Worm (Caenorhabditis elegans): Measurements from ENCODE around the gene tbc-7.
A peak's percentile ranks its signal among the peaks of the same experiment; 100 is the strongest.

The tbc-7 gene

ce11 chrX:5120196-5120595, 13.9 kb upstream of the tbc-7 start:
- no peak for TF ChIP-seq chd-7 (tag; optimal IDR thresholded peaks at IDR 0.05)
- no peak for TF ChIP-seq F10E7.11 (tag; optimal IDR thresholded peaks at IDR 0.05)
- TF ChIP-seq ama-1 (optimal IDR thresholded peaks at IDR 0.05): peak; percentile 33
- TF ChIP-seq ama-1 (GFP tag; optimal IDR thresholded peaks at IDR 0.05): no peak
- TF ChIP-seq attf-5 (GFP tag; optimal IDR thresholded peaks at IDR 0.05): no peak
- no peak for TF ChIP-seq Y53F4B.3 (GFP tag; IDR thresholded peaks at IDR 0.05)
- no peak for TF ChIP-seq ztf-22 (GFP tag; optimal IDR thresholded peaks at IDR 0.05)
- TF ChIP-seq T26A5.8 (tag; optimal IDR thresholded peaks at IDR 0.05): no peak

ce11 chrX:5120807-5121206, 13.3 kb upstream of the tbc-7 start:
- TF ChIP-seq egl-18 (GFP tag; IDR thresholded peaks at IDR 0.05) (no peak), cebp-1 (GFP tag; IDR thresholded peaks at IDR 0.05) (no peak), cebp-1 (tag; optimal IDR thresholded peaks at IDR 0.05) (peak; percentile 52)

- TF ChIP-seq cebp-1 (GFP tag; IDR thresholded peaks at IDR 0.05): no peak
- peak; percentile 6 for TF ChIP-seq cebp-1 (tag; optimal IDR thresholded peaks at IDR 0.05)
- TF ChIP-seq chd-7 (tag; optimal IDR thresholded peaks at IDR 0.05): no peak
- TF ChIP-seq hmg-1.2 (GFP tag; IDR thresholded peaks at IDR 0.05): 0 out of 2 replicates have a peak, but pooled peaks have one; percentile 3
Measured at ce11 chrX:5121789-5122188, 12.3 kb upstream of the tbc-7 start.

ce11 chrX:5122369-5122768, 11.7 kb upstream of the tbc-7 start:
- TF ChIP-seq ama-1 (optimal IDR thresholded peaks at IDR 0.05) (no peak), ama-1 (GFP tag; optimal IDR thresholded peaks at IDR 0.05) (no peak), F52B5.7 (tag; optimal IDR thresholded peaks at IDR 0.05) (no peak), nhr-80 (tag; optimal IDR thresholded peaks at IDR 0.05) (peak; percentile 83), madf-3 (GFP tag; IDR thresholded peaks at IDR 0.05) (no peak), dpff-1 (tag; optimal IDR thresholded peaks at IDR 0.05) (no peak), let-607 (tag; optimal IDR thresholded peaks at IDR 0.05) (no peak), mel-28 (tag; optimal IDR thresholded peaks at IDR 0.05; ENCODE audit: borderline replicate concordance) (no peak), C06A6.2 (GFP tag; conservative IDR thresholded peaks at IDR 0.05) (no peak), Y95B8A.8 (GFP tag; IDR thresholded peaks at IDR 0.05) (no peak), Y53F4B.3 (GFP tag; IDR thresholded peaks at IDR 0.05) (no peak), ztf-28 (GFP tag; IDR thresholded peaks at IDR 0.05) (no peak), hmg-20 (GFP tag; IDR thresholded peaks at IDR 0.05) (no peak), ztf-26 (tag; optimal IDR thresholded peaks at IDR 0.05) (peak; percentile 52), dox-1 (GFP tag; IDR thresholded peaks at IDR 0.05) (peak; percentile 29; the same call in 1 of the 2 replicates), madf-8 (GFP tag; conservative IDR thresholded peaks at IDR 0.05) (no peak), lin-40 (tag; optimal IDR thresholded peaks at IDR 0.05) (peak; percentile 43), chd-7 (tag; optimal IDR thresholded peaks at IDR 0.05) (no peak), zfh-2 (GFP tag; conservative IDR thresholded peaks at IDR 0.05) (no peak), tlf-1 (GFP tag; optimal IDR thresholded peaks at IDR 0.05) (no peak), nfya-1 (tag; optimal IDR thresholded peaks at IDR 0.05; ENCODE audit: borderline replicate concordance, insufficient read depth) (no peak), bed-2 (GFP tag; IDR thresholded peaks at IDR 0.05) (no peak), Y56A3A.18 (GFP tag; IDR thresholded peaks at IDR 0.05) (no peak), fkh-3 (tag; optimal IDR thresholded peaks at IDR 0.05) (no peak), cebp-2 (GFP tag; IDR thresholded peaks at IDR 0.05) (no peak), tbp1 (GFP tag; optimal IDR thresholded peaks at IDR 0.05) (peak; percentile 17), lsy-27 (tag; optimal IDR thresholded peaks at IDR 0.05; ENCODE audit: borderline replicate concordance, insufficient read depth) (no peak)

All from whole organism, young adult.